Fruit fly (Drosophila melanogaster): Measurements from ENCODE around the gene Caf1-55.
A peak's percentile ranks its signal among the peaks of the same experiment; 100 is the strongest.

Caf1-55 gene

DNA sequence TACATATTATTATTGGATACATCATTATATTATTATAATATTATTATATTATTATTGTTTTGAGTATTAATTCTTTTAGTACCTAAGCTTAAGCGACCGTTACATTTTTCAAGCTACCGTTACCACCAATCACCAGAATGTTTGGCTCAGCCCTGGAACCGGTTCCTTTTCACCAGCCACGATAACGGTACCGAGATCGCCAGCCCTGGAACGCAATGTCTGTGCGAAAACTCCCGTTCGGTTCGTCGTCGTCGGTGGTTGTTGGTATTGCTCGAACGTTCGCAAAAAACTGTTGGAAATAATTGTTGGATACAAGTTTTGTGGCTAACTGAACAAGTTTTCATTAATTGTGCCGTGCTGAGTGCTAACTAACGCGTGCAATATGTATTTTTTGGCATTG lies 24.4 kb downstream of the Caf1-55 start, which contains the start of gene CG42404:
CG42404 (plus strand) TSS at position 360 of the 400 bp plus-strand sequence.
- TF ChIP-seq Myc (optimal IDR thresholded peaks at IDR 0.05) (no peak), dsf (GFP tag; optimal IDR thresholded peaks at IDR 0.05; ENCODE audit: borderline replicate concordance) (no peak), foxo (GFP tag; optimal IDR thresholded peaks at IDR 0.05) (no peak)

DNA sequence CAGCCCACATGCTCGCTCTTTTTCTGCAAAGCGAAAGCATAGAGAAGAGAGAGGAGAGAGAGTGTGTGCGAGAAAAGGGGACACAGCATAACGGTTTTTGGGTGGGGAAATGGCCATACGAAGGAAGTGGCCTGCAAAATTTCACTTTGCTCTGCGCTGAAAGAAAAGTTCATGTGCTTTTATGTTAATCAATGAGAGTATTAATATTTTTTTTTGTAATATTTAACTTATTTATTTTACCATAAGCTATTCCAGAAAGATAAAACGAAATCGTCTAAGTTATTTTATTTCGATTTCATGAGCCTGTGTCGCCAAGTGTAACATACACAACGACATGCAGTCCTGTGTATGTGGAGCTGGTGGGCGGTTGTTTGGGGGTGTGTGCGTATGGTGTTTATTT lies 25.1 kb downstream of the Caf1-55 start:
- TF ChIP-seq ey (GFP tag; optimal IDR thresholded peaks at IDR 0.05) (peak; percentile 37), tai (GFP tag; optimal IDR thresholded peaks at IDR 0.05) (no peak), pan (optimal IDR thresholded peaks at IDR 0.05) (no peak), h (GFP tag; optimal IDR thresholded peaks at IDR 0.05) (no peak), Hr78 (GFP tag; optimal IDR thresholded peaks at IDR 0.05) (no peak), brk (GFP tag; optimal IDR thresholded peaks at IDR 0.05) (no peak), Myc (optimal IDR thresholded peaks at IDR 0.05) (no peak), Vsx2 (GFP tag; optimal IDR thresholded peaks at IDR 0.05; ENCODE audit: partially characterized antibody) (no peak), dsf (GFP tag; optimal IDR thresholded peaks at IDR 0.05; ENCODE audit: borderline replicate concordance) (no peak), usp (GFP tag; optimal IDR thresholded peaks at IDR 0.05) (no peak), Dif (GFP tag; optimal IDR thresholded peaks at IDR 0.05; ENCODE audit: partially characterized antibody) (peak; percentile 11), fru (GFP tag; optimal IDR thresholded peaks at IDR 0.05) (peak; percentile 60), Rel (GFP tag; optimal IDR thresholded peaks at IDR 0.05) (no peak), Rel (tag; optimal IDR thresholded peaks at IDR 0.05) (no peak), OdsH (GFP tag; optimal IDR thresholded peaks at IDR 0.05) (peak; percentile 55), foxo (GFP tag; optimal IDR thresholded peaks at IDR 0.05) (no peak), br (GFP tag; optimal IDR thresholded peaks at IDR 0.05) (peak; percentile 14), N (GFP tag; optimal IDR thresholded peaks at IDR 0.05) (no peak), Mio (GFP tag; optimal IDR thresholded peaks at IDR 0.05) (no peak), Hr83 (GFP tag; optimal IDR thresholded peaks at IDR 0.05; ENCODE audit: poor library complexity, severe bottlenecking) (no peak), CG32264 (GFP tag; optimal IDR thresholded peaks at IDR 0.05) (no peak), dl (GFP tag; optimal IDR thresholded peaks at IDR 0.05; ENCODE audit: insufficient read depth in 1 of 2, partially characterized antibody in 2 of 2) (no peak), dmrt93B (GFP tag; optimal IDR thresholded peaks at IDR 0.05) (no peak), CG9705 (GFP tag; optimal IDR thresholded peaks at IDR 0.05) (no peak), Hnf4 (GFP tag; optimal IDR thresholded peaks at IDR 0.05) (no peak), sv (GFP tag; optimal IDR thresholded peaks at IDR 0.05) (peak; percentile 30), HLH106 (tag; optimal IDR thresholded peaks at IDR 0.05) (peak; percentile 61), lola (GFP tag; optimal IDR thresholded peaks at IDR 0.05) (no peak), Sp1 (GFP tag; optimal IDR thresholded peaks at IDR 0.05) (no peak), CrebA (GFP tag; optimal IDR thresholded peaks at IDR 0.05; ENCODE audit: borderline replicate concordance) (no peak), Jra (GFP tag; optimal IDR thresholded peaks at IDR 0.05) (no peak), jim (GFP tag; optimal IDR thresholded peaks at IDR 0.05) (no peak), rgr (GFP tag; optimal IDR thresholded peaks at IDR 0.05) (no peak), GATAd (GFP tag; optimal IDR thresholded peaks at IDR 0.05) (no peak), Dfd (GFP tag; optimal IDR thresholded peaks at IDR 0.05) (no peak), Abd-B (GFP tag; optimal IDR thresholded peaks at IDR 0.05) (no peak), sage (GFP tag; optimal IDR thresholded peaks at IDR 0.05) (no peak), woc (GFP tag; optimal IDR thresholded peaks at IDR 0.05) (no peak), psq (GFP tag; optimal IDR thresholded peaks at IDR 0.05) (peak; percentile 61)
